Fruit fly (Drosophila melanogaster): ENCODE measurements around the gene CG43965.

Gene CG43965

dm6 chr3L:8767876-8768275, 42.3 kb upstream of the CG43965 start (continued):
- TF ChIP-seq HmgD (GFP tag; optimal IDR thresholded peaks at IDR 0.05), result no peak
- TF ChIP-seq Sry-β (GFP tag; optimal IDR thresholded peaks at IDR 0.05), result no peak
- TF ChIP-seq da (GFP tag; optimal IDR thresholded peaks at IDR 0.05), result no peak
- no peak for TF ChIP-seq gce (GFP tag; IDR thresholded peaks at IDR 0.05)
- no peak for TF ChIP-seq CG4617 (GFP tag; optimal IDR thresholded peaks at IDR 0.05; ENCODE audit: borderline replicate concordance)
- no peak for TF ChIP-seq CG10366 (GFP tag; IDR thresholded peaks at IDR 0.05)
- peak; percentile 72 for TF ChIP-seq CG7839 (tag; optimal IDR thresholded peaks at IDR 0.05)
- TF ChIP-seq sens-2 (GFP tag; IDR thresholded peaks at IDR 0.05), result no peak
- no peak for TF ChIP-seq Blimp-1 (GFP tag; optimal IDR thresholded peaks at IDR 0.05)
- TF ChIP-seq psq (GFP tag; optimal IDR thresholded peaks at IDR 0.05), result no peak
- TF ChIP-seq p53 (GFP tag; optimal IDR thresholded peaks at IDR 0.05), result no peak
- TF ChIP-seq CG15514 (GFP tag; optimal IDR thresholded peaks at IDR 0.05), result peak; percentile 27
- no peak for TF ChIP-seq Awh (GFP tag; IDR thresholded peaks at IDR 0.05)
- no peak for TF ChIP-seq CG1529 (GFP tag; optimal IDR thresholded peaks at IDR 0.05)
- no peak for TF ChIP-seq B-H2 (GFP tag; optimal IDR thresholded peaks at IDR 0.05)
- peak; percentile 72 for TF ChIP-seq zfh2 (GFP tag; optimal IDR thresholded peaks at IDR 0.05)
- TF ChIP-seq sim (GFP tag; IDR thresholded peaks at IDR 0.05), result no peak
- 0 out of 2 replicates have a peak, but pooled peaks have one; percentile 14 for TF ChIP-seq sob (GFP tag; IDR thresholded peaks at IDR 0.05)
- peak; percentile 12 for TF ChIP-seq CG18011 (GFP tag; optimal IDR thresholded peaks at IDR 0.05)
- no peak for TF ChIP-seq CG33557 (GFP tag; optimal IDR thresholded peaks at IDR 0.05)
- TF ChIP-seq CG43689 (GFP tag; IDR thresholded peaks at IDR 0.05), result no peak
- TF ChIP-seq TFAM (GFP tag; optimal IDR thresholded peaks at IDR 0.05), result no peak
- TF ChIP-seq CG7987 (GFP tag; optimal IDR thresholded peaks at IDR 0.05), result no peak
- TF ChIP-seq Tbp (GFP tag; optimal IDR thresholded peaks at IDR 0.05), result no peak
- TF ChIP-seq CG4282 (GFP tag; optimal IDR thresholded peaks at IDR 0.05), result no peak
- TF ChIP-seq CG16815 (GFP tag; optimal IDR thresholded peaks at IDR 0.05), result peak; percentile 46
- TF ChIP-seq zfh1 (GFP tag; IDR thresholded peaks at IDR 0.05), result no peak
- no peak for TF ChIP-seq gcm2 (GFP tag; optimal IDR thresholded peaks at IDR 0.05)
- no peak for TF ChIP-seq Hey (tag; optimal IDR thresholded peaks at IDR 0.05)
- peak; percentile 24; the same call in 2 of the 3 replicates for TF ChIP-seq tgo (GFP tag; IDR thresholded peaks at IDR 0.05)
- TF ChIP-seq tll (GFP tag; optimal IDR thresholded peaks at IDR 0.05), result no peak
- TF ChIP-seq sc (optimal IDR thresholded peaks at IDR 0.05), result no peak
- no peak for TF ChIP-seq sc (GFP tag; optimal IDR thresholded peaks at IDR 0.05)
- no peak for TF ChIP-seq CG8089 (GFP tag; optimal IDR thresholded peaks at IDR 0.05)
- no peak for TF ChIP-seq ci (GFP tag; IDR thresholded peaks at IDR 0.05)
- peak; percentile 58 for TF ChIP-seq CG12659 (GFP tag; optimal IDR thresholded peaks at IDR 0.05)
- peak; percentile 14; the same call in 1 of the 2 replicates for TF ChIP-seq Ada2b (GFP tag; IDR thresholded peaks at IDR 0.05)
- TF ChIP-seq CG3407 (GFP tag; optimal IDR thresholded peaks at IDR 0.05), result no peak
- TF ChIP-seq CG11247 (GFP tag; IDR thresholded peaks at IDR 0.05), result no peak
- peak; percentile 23 for TF ChIP-seq CG12155 (GFP tag; optimal IDR thresholded peaks at IDR 0.05)
- TF ChIP-seq ham (GFP tag; IDR thresholded peaks at IDR 0.05), result no peak
- no peak for TF ChIP-seq Mad (GFP tag; optimal IDR thresholded peaks at IDR 0.05)
- no peak for TF ChIP-seq Dip2 (GFP tag; IDR thresholded peaks at IDR 0.05)
- no peak for TF ChIP-seq Six4 (GFP tag; optimal IDR thresholded peaks at IDR 0.05)
- TF ChIP-seq vvl (GFP tag; IDR thresholded peaks at IDR 0.05), result no peak
- peak; percentile 55; the same call in 1 of the 3 replicates for TF ChIP-seq CG11695 (GFP tag; IDR thresholded peaks at IDR 0.05)
- no peak for TF ChIP-seq gro (GFP tag; optimal IDR thresholded peaks at IDR 0.05)
- no peak for TF ChIP-seq pzg (GFP tag; optimal IDR thresholded peaks at IDR 0.05)
- no peak for TF ChIP-seq gt (GFP tag; IDR thresholded peaks at IDR 0.05)
- TF ChIP-seq usp (GFP tag; optimal IDR thresholded peaks at IDR 0.05), result no peak
- peak; percentile 68 for TF ChIP-seq lilli (GFP tag; optimal IDR thresholded peaks at IDR 0.05)
- TF ChIP-seq lov (optimal IDR thresholded peaks at IDR 0.05), result no peak
- no peak for TF ChIP-seq lov (GFP tag; IDR thresholded peaks at IDR 0.05)
